Worm (Caenorhabditis elegans) whole organism, L1 larva: ENCODE results near the gene T26H8.5.

Experiments used
- pag-3 ChIP-seq: sonication (generic microtip); optimal IDR thresholded peaks from 2 replicates; lab custom pipeline; 2017; ENCODE audit warnings: missing genetic modification characterization, mild to moderate bottlenecking, missing compliant biosample characterization, antibody characterized with exemption, borderline replicate concordance; ENCODE audit not compliant: insufficient read depth
- rnt-1 ChIP-seq: sonication (generic microtip); optimal IDR thresholded peaks from 2 replicates; lab custom pipeline; 2016; ENCODE audit warnings: mild to moderate bottlenecking, missing genetic modification characterization, moderate library complexity, missing compliant biosample characterization

DNA sequence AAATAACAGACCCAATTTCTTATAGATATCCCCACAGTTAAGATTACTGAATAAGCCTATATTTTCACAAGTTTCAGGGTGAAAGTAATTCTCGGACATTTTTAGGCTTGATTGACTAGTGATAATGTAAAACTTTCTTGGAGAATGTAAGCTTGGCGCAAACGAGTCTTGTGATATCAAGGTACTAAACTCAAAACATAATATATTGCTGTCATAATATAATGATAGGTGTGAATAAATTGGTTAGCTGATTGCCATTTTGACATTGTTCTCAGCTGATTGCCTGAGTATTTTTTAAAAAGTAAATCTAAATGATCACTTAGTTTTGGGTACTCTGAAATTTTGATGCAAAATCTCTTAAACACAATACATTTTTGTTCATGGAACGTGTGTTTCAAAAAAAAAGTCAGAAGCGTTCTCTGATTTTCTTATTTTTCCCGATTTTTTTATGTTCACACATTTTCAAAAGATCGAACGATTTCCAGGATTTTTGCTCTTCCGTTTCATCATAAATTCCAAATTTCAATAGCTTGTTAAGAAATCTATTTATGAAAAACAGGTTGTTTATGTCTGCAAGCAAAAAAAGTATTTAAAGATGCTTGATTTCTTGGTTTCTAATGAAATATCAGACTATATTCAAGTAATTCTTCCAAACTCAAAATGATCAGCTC is 24.0 kb downstream of the T26H8.5 start, which contains the start of the genes srw-19 and srx-51:
- no peak for TF ChIP-seq rnt-1 (tag; lab: Kevin White, UChicago)
- no peak for TF ChIP-seq pag-3
